Fruit fly (Drosophila melanogaster): ENCODE results near the gene Prosbeta7.

DNA sequence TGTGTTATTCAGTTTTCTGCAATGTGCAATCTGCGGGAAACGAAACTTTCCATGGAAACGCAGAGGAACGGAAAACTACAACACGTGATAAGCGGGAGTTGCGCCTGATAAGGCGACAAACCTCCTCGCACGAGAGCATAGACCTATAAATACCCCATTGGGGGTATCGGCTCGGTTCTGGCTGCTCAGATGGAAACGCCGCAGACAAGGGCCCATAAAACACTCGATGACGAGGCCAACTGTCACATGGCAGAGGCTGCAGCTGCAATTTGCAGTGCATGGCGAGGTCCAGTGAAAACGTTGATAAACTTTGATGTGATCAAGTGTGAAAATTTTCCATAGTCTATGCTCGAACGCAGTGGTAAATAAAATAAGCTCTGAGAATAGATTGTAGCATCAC, 41.4 kb downstream of the Prosbeta7 start:
- no peak for TF ChIP-seq CG10543 (GFP tag; optimal IDR thresholded peaks at IDR 0.05)
- no peak for TF ChIP-seq CG3726 (GFP tag; IDR thresholded peaks at IDR 0.05)
- TF ChIP-seq HmgZ (tag; optimal IDR thresholded peaks at IDR 0.05) = no peak
- no peak for TF ChIP-seq cad (GFP tag; optimal IDR thresholded peaks at IDR 0.05)
